Worm (Caenorhabditis elegans) whole organism, L1 larva: ENCODE results near the gene nmur-1.

ENCODE experiments used
- hlh-4 ChIP-seq: sonication (generic microtip); optimal IDR thresholded peaks from 2 replicates; lab custom pipeline; 2016; ENCODE audit warnings: mild to moderate bottlenecking, missing genetic modification characterization, missing compliant biosample characterization
- lsy-2 ChIP-seq, 2 experiments: fragments of 150-350 bp; optimal IDR thresholded peaks; 2 replicates each; lab custom pipeline; 2014; ENCODE audit warnings: missing biosample characterization in 2 of 2, missing genetic modification characterization in 2 of 2
- nhr-76 ChIP-seq: sonication (generic microtip); optimal IDR thresholded peaks from 2 replicates; lab custom pipeline; 2017; ENCODE audit warnings: missing biosample characterization, missing genetic modification characterization
- nhr-90 ChIP-seq: sonication (generic microtip); optimal IDR thresholded peaks from 2 replicates; lab custom pipeline; 2016; ENCODE audit warnings: mild to moderate bottlenecking, missing genetic modification characterization, missing compliant biosample characterization; ENCODE audit not compliant: poor library complexity
- unc-86 ChIP-seq: sonication (generic microtip); optimal IDR thresholded peaks from 2 replicates; lab custom pipeline; 2016; ENCODE audit warnings: missing genetic modification characterization, missing compliant biosample characterization

DNA sequence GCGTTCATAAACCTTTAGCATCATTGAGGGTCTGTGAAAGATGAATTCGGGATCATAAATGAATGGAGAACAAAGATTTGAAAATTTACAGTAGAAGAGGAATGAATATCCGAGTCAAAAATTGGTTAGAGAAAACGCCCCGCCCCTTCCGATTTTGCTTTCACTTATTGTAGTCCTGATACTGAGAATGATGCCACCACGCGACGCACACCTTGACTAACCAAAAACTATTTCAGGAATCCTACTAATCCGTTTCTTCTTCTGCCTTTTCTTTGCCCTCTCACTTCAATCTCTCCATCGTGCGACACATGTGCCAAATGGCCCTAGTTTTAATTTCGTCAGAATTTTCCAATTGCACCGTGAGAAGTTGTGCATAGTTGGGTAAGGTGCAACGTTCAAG is 17.3 kb upstream of the nmur-1 start:
- TF ChIP-seq lsy-2 (tag; optimal IDR thresholded peaks at IDR 0.05; lab: Kevin White, UChicago) = no peak
- no peak for TF ChIP-seq nhr-90 (tag; lab: Kevin White, UChicago)
- TF ChIP-seq nhr-76 (tag; lab: Kevin White, UChicago) = no peak
- TF ChIP-seq unc-86 = no peak
- TF ChIP-seq hlh-4 = no peak
